Fruit fly (Drosophila melanogaster): Measurements from ENCODE around the gene CG33500.

The CG33500 gene

DNA sequence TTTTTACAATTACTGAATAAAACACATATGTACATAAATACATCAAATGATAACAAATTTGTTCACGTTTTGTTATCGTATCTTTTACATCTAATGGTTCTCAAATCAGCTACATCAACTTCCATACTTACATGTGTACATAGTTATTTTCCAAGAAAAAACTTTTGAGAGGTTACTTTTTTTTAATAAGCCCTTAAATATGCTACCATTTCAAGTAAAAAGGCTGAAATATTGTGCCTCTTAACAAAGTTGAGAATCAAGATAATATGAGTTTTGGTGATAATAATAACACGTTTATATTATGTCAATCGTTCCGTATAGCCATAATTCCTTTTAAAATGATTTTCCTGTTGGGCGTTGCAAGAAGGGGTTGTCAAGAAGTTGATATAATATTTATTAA is 17.9 kb upstream of the CG33500 start:
- TF ChIP-seq insv (optimal IDR thresholded peaks at IDR 0.05), result no peak
- TF ChIP-seq Myc (optimal IDR thresholded peaks at IDR 0.05), result no peak
- no peak for TF ChIP-seq h (optimal IDR thresholded peaks at IDR 0.05)
- TF ChIP-seq Sin3A (optimal IDR thresholded peaks at IDR 0.05), result no peak
- TF ChIP-seq psq (optimal IDR thresholded peaks at IDR 0.05), result no peak
- no peak for TF ChIP-seq ttk (optimal IDR thresholded peaks at IDR 0.05)

DNA sequence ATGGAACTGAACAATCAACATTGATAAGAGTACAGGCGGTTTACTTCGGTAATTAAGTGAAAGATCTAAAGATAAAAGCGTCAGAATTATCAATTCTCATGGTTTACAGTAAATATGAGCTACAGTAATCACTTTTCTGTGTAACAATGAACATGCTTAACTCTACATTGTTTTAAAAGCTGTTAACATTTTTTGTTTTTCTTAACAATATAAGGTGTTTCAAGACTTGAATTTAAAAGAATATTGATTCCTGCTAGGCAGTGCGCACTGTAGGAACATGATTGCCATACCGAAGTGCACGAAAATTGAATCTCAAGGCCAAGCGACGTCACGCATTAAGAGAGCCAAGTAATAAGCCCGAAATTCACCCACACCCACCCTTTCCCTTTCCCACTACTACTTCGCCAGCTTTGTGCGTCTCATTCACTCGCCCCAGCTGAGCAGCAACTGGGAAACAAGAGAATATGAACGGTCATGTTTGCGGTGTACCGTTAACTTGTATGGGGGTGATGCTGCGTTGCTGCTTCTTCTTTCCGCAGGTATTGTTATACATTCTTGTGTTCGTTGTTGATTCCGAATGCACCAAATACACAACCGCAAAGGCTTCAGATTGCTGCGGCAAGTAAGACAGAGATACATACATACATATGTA is 17.1 kb upstream of the CG33500 start:
- no peak for TF ChIP-seq insv (optimal IDR thresholded peaks at IDR 0.05)
- no peak for TF ChIP-seq psq (optimal IDR thresholded peaks at IDR 0.05)
- TF ChIP-seq Myc (optimal IDR thresholded peaks at IDR 0.05), result no peak
- TF ChIP-seq Sin3A (optimal IDR thresholded peaks at IDR 0.05), result no peak
- TF ChIP-seq ttk (optimal IDR thresholded peaks at IDR 0.05), result no peak
- TF ChIP-seq h (optimal IDR thresholded peaks at IDR 0.05), result no peak

DNA sequence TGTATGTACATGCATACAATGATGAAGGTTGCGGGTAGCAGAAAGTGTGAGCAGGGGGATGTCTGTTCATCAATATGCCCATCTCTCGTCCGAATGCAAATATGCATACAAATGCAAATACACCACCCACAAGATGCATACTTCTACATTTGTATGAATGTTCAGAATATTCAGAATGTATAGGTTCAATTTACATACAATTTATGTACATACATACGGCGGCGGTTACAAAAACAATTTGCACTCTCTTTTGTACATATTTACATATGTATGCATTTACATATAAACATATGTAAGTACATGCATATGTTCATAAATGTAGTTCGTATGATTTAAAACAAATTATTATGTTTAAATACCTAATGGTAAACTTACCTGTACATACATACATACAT is 16.6 kb upstream of the CG33500 start:
- TF ChIP-seq insv (optimal IDR thresholded peaks at IDR 0.05), result no peak

DNA sequence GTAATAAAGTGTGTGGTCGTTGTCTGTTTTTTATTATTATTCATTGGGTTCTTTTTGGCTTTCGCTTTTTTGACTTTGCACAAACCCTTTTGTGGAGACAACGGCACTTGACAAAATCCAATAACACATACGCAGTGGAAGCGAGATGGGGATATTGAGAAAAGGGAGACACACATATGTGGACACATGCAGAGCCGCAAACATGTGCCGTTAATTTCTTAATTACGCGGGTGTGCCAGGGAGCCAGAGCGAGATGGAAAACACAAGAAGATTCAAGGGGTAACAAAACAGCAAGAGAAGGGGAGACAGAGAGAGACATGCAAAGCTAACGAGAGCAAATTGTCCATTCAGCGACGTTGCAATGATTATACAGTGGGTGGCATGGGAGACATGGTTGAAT is 16.0 kb upstream of the CG33500 start:
- no peak for TF ChIP-seq Sin3A (optimal IDR thresholded peaks at IDR 0.05)
- no peak for TF ChIP-seq Myc (optimal IDR thresholded peaks at IDR 0.05)
- TF ChIP-seq insv (optimal IDR thresholded peaks at IDR 0.05), result no peak
- TF ChIP-seq ttk (optimal IDR thresholded peaks at IDR 0.05), result no peak
- no peak for TF ChIP-seq h (optimal IDR thresholded peaks at IDR 0.05)
- no peak for TF ChIP-seq psq (optimal IDR thresholded peaks at IDR 0.05)

DNA sequence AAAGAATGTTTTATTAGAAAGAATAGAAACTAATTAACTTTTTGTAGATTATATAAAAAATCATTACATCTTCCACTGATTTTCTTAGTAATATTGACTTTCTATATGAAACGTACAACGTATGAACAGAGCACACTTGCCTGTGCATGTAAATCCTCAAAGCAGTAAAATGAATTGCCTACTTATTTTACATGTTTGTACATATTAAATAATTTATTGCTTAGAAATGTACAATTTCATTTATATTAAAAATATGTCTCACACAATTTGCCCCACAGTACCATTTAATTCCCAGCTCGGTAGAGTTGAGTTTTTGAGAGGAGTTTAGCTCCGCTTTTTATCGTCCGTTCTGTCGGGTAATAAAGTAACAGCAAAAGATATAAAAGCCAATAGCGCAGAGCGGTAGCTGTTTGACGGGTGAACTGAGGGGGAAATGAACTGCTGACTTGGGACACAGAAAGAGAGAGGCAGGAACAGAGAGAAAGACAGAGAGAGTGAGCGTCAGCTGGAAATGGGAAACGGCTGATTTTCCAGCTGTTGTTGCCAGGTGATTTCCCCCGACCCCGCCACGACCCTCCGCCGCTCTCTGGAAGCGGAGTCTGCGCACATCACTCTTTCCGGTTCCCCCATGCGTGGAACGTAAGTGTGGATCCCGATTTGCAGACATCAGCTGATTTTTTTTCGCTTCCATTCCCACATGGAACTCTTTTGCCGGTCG is 15.2 kb upstream of the CG33500 start:
- TF ChIP-seq Myc (optimal IDR thresholded peaks at IDR 0.05) (no peak), h (optimal IDR thresholded peaks at IDR 0.05) (no peak), insv (optimal IDR thresholded peaks at IDR 0.05) (no peak), Sin3A (optimal IDR thresholded peaks at IDR 0.05) (no peak), psq (optimal IDR thresholded peaks at IDR 0.05) (no peak), ttk (optimal IDR thresholded peaks at IDR 0.05) (no peak)

DNA sequence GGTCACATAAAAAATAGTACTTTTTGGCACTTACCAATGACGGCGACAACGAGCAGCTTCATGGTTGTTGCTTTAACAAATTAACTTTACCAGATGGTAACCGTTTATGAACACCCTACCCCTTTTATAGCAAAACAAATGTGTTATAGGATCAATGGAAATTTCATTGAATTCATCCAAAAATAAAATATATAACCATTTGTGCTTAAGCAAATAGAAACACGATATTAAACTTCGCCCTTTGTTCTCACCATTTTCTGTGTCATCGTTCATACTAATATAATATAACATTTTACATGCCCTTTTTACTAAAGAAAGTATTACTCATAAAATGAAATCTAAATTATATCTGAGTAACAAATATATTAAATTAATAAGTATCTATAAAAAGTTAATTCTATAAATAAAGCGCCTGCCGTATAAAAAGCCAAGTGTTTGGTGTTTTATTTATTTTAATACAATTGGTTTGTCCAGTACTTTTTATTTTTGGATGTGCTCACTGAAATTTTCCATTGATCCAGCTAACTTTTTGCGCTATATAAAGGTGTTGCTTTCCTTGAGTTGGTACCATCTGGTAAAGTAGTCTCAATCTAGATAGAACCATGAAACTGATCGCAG is 966 bp downstream of the CG33500 start, which contains the start of the genes Sgs8 and Sgs7:
Gene Sgs8, minus strand, starts transcription at position 101 of the 618 bp plus-strand sequence.
Gene Sgs7, plus strand, starts transcription at position 568 of the 618 bp plus-strand sequence.
- TF ChIP-seq Myc (optimal IDR thresholded peaks at IDR 0.05) (no peak), psq (optimal IDR thresholded peaks at IDR 0.05) (no peak), insv (optimal IDR thresholded peaks at IDR 0.05) (no peak), h (optimal IDR thresholded peaks at IDR 0.05) (no peak), Sin3A (optimal IDR thresholded peaks at IDR 0.05) (no peak)

DNA sequence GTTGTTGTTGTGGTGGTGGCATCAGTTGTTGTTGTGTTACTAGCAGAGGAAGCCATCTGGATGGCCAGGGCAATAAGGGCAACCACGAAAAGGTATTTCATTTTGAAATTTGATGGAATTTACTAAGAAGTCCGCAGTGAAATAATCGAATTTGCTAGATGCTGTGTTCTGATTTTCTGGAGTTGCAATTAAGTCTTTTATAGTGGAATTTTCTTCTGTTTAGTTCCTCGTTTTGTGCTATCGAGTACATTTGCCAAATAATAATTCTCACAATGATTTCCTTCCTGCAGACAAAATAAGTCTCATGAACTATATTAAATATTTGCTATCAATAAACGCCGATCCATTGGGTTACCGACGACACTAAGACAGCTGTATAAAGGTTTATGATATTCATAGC is 2.1 kb downstream of the CG33500 start, which contains the start of gene CG33272:
Gene CG33272, minus strand, starts transcription at position 101 of the 400 bp plus-strand sequence.
- TF ChIP-seq Sin3A (optimal IDR thresholded peaks at IDR 0.05) (no peak), insv (optimal IDR thresholded peaks at IDR 0.05) (no peak), Myc (optimal IDR thresholded peaks at IDR 0.05) (no peak), psq (optimal IDR thresholded peaks at IDR 0.05) (no peak), h (optimal IDR thresholded peaks at IDR 0.05) (no peak), ttk (optimal IDR thresholded peaks at IDR 0.05) (no peak)

DNA sequence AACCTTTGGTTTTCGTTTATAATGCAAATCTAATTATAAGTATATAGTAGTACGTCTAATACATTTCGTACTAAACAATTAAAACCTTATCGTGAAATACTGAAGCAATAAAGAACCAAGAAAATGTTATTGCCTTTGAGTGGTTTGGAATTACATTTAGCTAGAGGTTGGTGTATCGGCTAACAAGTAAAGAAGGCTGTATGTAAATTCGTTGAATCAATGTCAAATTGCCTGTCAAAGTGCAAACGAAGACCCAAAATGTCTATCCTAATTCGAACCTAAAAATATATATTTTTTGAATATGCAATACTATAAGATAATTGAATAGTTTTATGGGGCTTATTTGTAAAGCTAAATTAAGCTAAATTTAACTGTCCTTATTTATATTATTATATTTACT is 2.8 kb downstream of the CG33500 start:
- TF ChIP-seq Myc (optimal IDR thresholded peaks at IDR 0.05) (no peak), Sin3A (optimal IDR thresholded peaks at IDR 0.05) (no peak), h (optimal IDR thresholded peaks at IDR 0.05) (no peak), insv (optimal IDR thresholded peaks at IDR 0.05) (no peak), ttk (optimal IDR thresholded peaks at IDR 0.05) (no peak), psq (optimal IDR thresholded peaks at IDR 0.05) (no peak)

DNA sequence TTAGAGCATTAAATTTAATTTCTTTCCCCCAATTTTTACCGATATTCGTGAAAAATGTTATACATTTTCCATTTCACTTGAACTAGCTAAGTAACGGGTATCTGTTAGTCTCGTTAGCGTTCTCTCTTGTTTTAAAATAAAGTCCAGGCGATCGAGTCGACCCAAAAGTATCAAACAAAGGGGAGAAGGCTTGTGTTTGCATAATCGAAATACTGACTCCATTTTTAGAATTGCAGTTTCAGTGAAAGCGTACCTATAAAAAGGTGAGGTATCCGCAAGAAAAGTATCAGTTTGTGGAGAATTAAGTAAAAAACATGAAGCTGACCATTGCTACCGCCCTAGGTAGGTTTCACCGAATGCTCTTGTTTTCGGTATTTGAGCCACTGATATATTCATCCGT is 3.5 kb downstream of the CG33500 start, which contains the start of gene Sgs3:
Gene Sgs3, plus strand, starts transcription at position 301 of the 400 bp plus-strand sequence.
- TF ChIP-seq insv (optimal IDR thresholded peaks at IDR 0.05) (no peak), h (optimal IDR thresholded peaks at IDR 0.05) (no peak), Sin3A (optimal IDR thresholded peaks at IDR 0.05) (no peak), psq (optimal IDR thresholded peaks at IDR 0.05) (no peak), ttk (optimal IDR thresholded peaks at IDR 0.05) (no peak), Myc (optimal IDR thresholded peaks at IDR 0.05) (no peak)

DNA sequence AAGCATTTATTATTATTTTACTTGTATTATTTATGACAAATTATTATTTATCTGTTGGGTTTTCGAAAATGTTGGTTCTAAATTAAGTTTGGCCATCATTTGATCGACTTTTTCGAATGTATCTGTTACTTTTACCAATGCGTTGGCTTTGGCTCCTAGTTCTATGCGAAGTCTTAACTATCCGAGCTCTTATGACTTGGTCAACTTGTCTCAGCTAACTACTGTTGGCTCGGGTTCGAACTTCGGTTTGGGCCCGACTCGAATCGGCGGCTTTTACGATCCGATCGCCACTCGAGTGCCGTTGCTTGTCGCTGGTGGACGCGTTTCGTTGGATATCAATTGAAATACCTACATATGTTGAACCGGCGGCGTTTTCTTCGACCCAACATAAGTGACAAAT is 5.0 kb downstream of the CG33500 start, which contains the start of gene CG7512:
Gene CG7512, plus strand, starts transcription at position 301 of the 400 bp plus-strand sequence.
- no peak for TF ChIP-seq insv (optimal IDR thresholded peaks at IDR 0.05)
- no peak for TF ChIP-seq ttk (optimal IDR thresholded peaks at IDR 0.05)

DNA sequence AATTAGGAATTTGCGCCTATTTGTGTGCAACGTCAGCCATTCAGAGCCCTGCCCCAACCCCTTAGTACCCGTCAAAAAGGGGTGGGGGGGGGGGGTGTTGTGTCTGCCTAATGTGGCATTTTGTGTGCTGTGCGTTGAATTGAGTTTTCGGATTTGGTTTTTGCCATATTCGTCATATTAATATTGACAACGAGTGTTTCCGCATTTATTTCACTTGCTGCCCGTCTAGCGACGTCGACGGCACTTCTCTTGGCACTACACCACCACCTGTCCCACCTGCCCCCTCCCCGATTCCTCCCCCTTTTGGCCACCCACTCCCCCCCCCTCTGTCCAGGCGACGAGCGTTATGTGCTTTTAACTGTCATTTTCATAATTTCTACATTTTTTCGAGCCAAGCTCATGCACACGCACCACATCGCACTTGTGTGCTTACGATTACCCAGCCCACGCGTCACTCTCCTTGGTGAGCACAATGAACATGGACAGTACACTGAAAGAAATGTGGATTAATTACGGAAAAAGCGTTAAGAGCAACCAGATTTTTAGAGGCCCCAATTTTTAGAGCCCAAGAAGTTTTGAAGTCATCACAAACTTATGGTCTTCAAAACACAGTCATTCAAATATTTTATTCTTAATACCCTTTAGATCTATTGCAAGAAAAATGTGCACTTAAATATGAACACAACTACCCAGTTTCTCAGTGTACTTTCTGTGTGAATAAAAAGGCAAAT is 7.1 kb downstream of the CG33500 start:
- no peak for TF ChIP-seq psq (optimal IDR thresholded peaks at IDR 0.05)
- TF ChIP-seq Myc (optimal IDR thresholded peaks at IDR 0.05), result no peak
- no peak for TF ChIP-seq Sin3A (optimal IDR thresholded peaks at IDR 0.05)
- TF ChIP-seq ttk (optimal IDR thresholded peaks at IDR 0.05), result no peak
- TF ChIP-seq insv (optimal IDR thresholded peaks at IDR 0.05), result no peak

DNA sequence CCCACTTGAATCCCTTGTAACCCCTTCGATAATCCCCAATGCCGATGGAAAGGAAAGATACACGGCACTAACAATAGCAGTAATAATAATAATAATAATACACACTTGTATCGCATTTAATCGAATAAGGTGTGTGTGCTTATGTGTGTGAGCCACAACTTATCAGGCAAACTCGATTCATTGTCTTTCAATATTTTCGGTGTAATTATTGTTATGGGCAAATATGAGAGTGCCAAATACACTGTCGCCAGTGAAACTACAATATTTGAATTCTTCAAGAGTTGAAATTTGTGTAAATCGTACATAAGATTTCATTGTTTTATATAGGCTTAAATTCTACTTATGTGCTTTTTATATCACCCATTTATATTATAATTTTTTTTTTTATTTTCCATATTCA is 7.8 kb downstream of the CG33500 start:
- no peak for TF ChIP-seq insv (optimal IDR thresholded peaks at IDR 0.05)
- no peak for TF ChIP-seq h (optimal IDR thresholded peaks at IDR 0.05)
- TF ChIP-seq ttk (optimal IDR thresholded peaks at IDR 0.05), result no peak
- TF ChIP-seq Myc (optimal IDR thresholded peaks at IDR 0.05), result no peak
- TF ChIP-seq Sin3A (optimal IDR thresholded peaks at IDR 0.05), result no peak
